Worm (Caenorhabditis elegans) whole organism, midembryonic: ENCODE results near the gene skr-10.

ENCODE experiments used
- T22C8.4 ChIP-seq: fragments of 200-800 bp; sonication (Bioruptor generic); IDR thresholded peaks from 2 replicates; pipeline ENCODE4 v1.3.6; 2022; ENCODE audit warnings: missing genetic modification characterization, missing compliant biosample characterization
- cog-1 ChIP-seq: sonication (generic microtip); optimal IDR thresholded peaks from 2 replicates; lab custom pipeline; 2016; ENCODE audit warnings: missing genetic modification characterization, missing compliant biosample characterization
- med-1 ChIP-seq: sonication (generic microtip); optimal IDR thresholded peaks from 2 replicates; lab custom pipeline; 2017; ENCODE audit warnings: missing genetic modification characterization, mild to moderate bottlenecking, missing compliant biosample characterization, antibody characterized with exemption, missing genetic modification reagents; ENCODE audit not compliant: insufficient read depth
- tab-1 ChIP-seq: fragments of 200-800 bp; sonication (Bioruptor generic); IDR thresholded peaks from 2 replicates; pipeline ENCODE4 v1.3.6; 2022; ENCODE audit warnings: missing genetic modification characterization, missing compliant biosample characterization
- ztf-29 ChIP-seq: fragments of 200-800 bp; sonication (Bioruptor generic); IDR thresholded peaks from 2 replicates; pipeline ENCODE4 v1.3.6; 2022; ENCODE audit warnings: missing genetic modification reagents, missing genetic modification characterization, missing compliant biosample characterization

DNA sequence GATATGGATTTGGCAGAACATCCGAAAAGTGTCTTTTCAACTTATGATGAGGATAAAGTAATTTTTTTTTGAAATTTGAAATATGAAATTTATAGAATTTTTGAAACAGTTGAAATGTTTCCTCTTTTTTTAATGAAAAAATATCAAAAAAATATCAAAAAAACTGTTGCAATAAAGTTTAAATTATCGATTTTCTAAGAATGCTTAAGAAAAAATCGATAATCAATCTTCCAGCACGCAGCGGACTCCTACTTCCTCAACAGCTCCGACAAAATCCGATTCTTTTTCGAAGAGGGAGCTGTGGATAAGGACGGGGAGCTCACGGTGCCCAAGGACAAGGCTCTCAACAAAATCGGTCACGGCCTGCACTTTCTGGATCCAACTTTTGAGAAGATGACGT lies 15.9 kb upstream of the skr-10 start:
- TF ChIP-seq cog-1 (tag; lab: Kevin White, UChicago) (no peak), med-1 (GFP tag; lab: Kevin White, UChicago) (no peak), tab-1 (GFP tag; lab: Robert Waterston, UW) (no peak), ztf-29 (GFP tag; lab: Robert Waterston, UW) (no peak), T22C8.4 (peak; percentile 65)
